Worm (Caenorhabditis elegans): ENCODE measurements around the gene Y46E12BL.2.

Y46E12BL.2 gene

DNA sequence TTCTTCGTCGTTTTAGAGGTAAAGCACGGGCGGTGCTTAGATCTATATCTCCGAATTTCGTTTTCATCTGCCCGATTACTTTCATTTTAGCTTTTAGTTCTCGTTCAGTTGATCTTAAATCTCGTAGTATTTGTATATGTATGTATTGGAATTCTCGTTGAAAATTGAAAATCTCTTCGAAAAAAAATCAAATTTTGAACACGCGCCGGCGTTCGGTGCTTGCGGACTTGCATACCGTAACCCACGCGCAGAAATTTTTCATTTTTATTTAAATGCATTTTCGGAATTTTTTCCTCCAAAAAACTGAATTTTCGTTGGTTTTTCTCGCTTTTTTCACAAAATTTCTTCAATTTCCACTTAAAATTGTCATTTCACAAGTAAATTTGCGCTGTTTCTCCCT, 24.6 kb upstream of the Y46E12BL.2 start (continued):
- no peak for TF ChIP-seq pha-2 (tag; optimal IDR thresholded peaks at IDR 0.05)
- no peak for TF ChIP-seq pag-3 (tag; optimal IDR thresholded peaks at IDR 0.05; ENCODE audit: borderline replicate concordance)

DNA sequence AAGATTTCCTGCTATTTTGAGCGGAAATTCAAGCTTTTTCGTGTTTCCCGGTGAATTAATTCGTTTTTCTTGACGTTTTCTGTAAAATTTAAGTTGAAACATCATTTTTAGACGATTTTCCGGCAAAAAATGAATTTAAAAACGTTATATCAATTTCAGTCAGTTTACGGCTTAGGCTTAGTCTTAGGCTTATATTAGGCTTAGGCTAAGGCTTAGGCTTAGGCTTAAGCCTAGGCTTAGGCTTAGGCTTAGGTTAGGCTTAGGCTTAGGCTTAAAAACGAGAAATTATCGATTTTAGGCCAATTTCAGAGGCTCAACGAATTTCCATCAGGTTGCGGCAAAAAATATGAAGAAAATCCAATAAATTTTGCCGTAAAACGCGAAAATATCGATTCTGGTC, 23.9 kb upstream of the Y46E12BL.2 start:
- TF ChIP-seq madf-2 (tag; optimal IDR thresholded peaks at IDR 0.05) (no peak), odd-2 (tag; optimal IDR thresholded peaks at IDR 0.05) (no peak), pros-1 (tag; optimal IDR thresholded peaks at IDR 0.05) (no peak), ztf-16 (tag; optimal IDR thresholded peaks at IDR 0.05) (no peak), hlh-15 (tag; optimal IDR thresholded peaks at IDR 0.05) (no peak), lin-11 (tag; optimal IDR thresholded peaks at IDR 0.05) (no peak), ceh-2 (tag; optimal IDR thresholded peaks at IDR 0.05) (no peak), hlh-30 (tag; optimal IDR thresholded peaks at IDR 0.05; ENCODE audit: insufficient read depth) (no peak), hlh-8 (tag; optimal IDR thresholded peaks at IDR 0.05) (no peak), ahr-1 (tag; optimal IDR thresholded peaks at IDR 0.05) (no peak), pha-2 (tag; optimal IDR thresholded peaks at IDR 0.05) (no peak), gmeb-2 (tag; optimal IDR thresholded peaks at IDR 0.05) (no peak), C08G9.2 (tag; optimal IDR thresholded peaks at IDR 0.05) (no peak), nhr-232 (tag; optimal IDR thresholded peaks at IDR 0.05) (no peak), unc-86 (tag; optimal IDR thresholded peaks at IDR 0.05) (no peak), pat-9 (tag; optimal IDR thresholded peaks at IDR 0.05) (no peak), unc-3 (GFP tag; conservative IDR thresholded peaks at IDR 0.05) (no peak), unc-3 (tag; optimal IDR thresholded peaks at IDR 0.05) (no peak), fkh-10 (GFP tag; optimal IDR thresholded peaks at IDR 0.05) (no peak), elt-2 (tag; optimal IDR thresholded peaks at IDR 0.05) (no peak)

DNA sequence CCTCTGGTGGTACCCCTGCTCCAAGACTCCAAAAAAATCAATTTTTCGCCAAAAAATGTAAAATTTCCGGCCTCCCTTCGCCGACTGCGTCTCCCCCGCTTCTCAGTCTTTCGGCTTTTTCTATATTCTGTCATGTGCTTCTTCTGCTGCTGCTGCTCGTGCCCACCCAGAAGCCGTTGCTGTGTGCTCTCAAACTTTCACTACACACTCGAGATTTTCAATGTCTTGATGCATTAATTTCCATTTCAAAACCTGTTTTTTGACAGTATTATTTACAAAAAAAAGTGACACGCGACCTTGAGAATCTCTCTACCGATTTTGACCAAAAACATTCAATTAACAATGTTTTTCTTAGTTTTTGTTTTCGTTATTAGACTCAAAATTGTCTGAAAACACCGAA, 23.4 kb upstream of the Y46E12BL.2 start:
- TF ChIP-seq pros-1 (tag; optimal IDR thresholded peaks at IDR 0.05) (no peak), hlh-30 (tag; optimal IDR thresholded peaks at IDR 0.05; ENCODE audit: insufficient read depth) (peak; percentile 52)

DNA sequence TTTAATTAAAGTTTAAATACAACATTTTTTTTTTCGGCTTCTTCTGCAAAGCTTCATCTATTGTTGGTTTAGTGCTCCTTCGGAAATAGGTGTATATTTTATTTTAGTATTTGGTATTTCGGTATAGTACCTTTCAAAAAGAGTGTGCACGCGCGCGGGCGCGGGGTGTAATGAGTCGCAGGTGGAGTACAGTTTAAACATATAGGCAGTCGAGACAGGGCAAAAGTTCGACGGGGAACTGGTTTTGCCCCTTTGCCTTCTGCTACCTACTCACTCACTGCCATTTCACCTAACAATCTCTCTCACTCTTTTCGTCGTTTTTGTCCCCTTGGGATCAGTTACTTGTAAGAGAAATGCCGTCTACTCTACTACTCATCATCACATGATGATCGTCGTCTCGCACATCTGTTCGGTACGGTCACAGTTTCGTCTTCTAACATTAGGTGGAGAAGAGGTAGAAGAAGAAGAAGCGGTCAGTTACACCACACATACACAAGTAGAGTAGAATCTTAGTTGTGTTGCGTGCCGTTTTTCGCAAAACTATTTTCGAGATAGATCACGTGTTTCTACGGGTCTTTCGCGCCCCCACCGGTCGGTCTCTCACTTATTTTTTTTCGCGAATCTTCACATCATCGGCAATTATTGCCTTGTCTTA, 20.4 kb upstream of the Y46E12BL.2 start:
- TF ChIP-seq odd-2 (tag; optimal IDR thresholded peaks at IDR 0.05) = no peak
- no peak for TF ChIP-seq ceh-22 (tag; optimal IDR thresholded peaks at IDR 0.05)
- TF ChIP-seq pros-1 (tag; optimal IDR thresholded peaks at IDR 0.05) = no peak
- TF ChIP-seq ceh-45 (GFP tag; IDR thresholded peaks at IDR 0.05) = no peak
- TF ChIP-seq ceh-6 (GFP tag; optimal IDR thresholded peaks at IDR 0.05) = no peak
- TF ChIP-seq ceh-18 (tag; optimal IDR thresholded peaks at IDR 0.05) = peak; percentile 14
- no peak for TF ChIP-seq ceh-48 (tag; optimal IDR thresholded peaks at IDR 0.05)
- TF ChIP-seq lim-6 (tag; optimal IDR thresholded peaks at IDR 0.05) = no peak
- TF ChIP-seq pax-1 (tag; optimal IDR thresholded peaks at IDR 0.05) = no peak
- TF ChIP-seq hlh-30 (tag; optimal IDR thresholded peaks at IDR 0.05; ENCODE audit: insufficient read depth) = peak; percentile 29

DNA sequence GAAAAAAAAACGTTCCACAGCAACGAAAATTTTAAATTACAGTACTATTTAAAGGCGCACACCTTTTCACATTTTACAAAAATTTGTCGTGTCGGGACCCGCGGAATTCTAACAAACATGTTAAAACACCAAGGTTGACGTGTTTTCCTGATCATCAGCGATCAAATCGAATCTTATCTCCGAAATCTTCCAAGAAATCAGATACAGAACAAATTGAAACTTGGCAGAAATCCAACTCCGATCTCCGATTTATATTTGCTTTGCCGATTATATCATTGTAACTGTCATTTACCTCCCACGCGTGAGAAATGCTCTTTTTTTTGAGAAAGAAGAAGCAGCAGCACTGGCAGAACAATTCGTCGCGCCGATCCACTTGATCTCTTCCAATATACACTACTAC, 19.0 kb upstream of the Y46E12BL.2 start:
- TF ChIP-seq ceh-24 (tag; optimal IDR thresholded peaks at IDR 0.05) (no peak), rnt-1 (tag; optimal IDR thresholded peaks at IDR 0.05) (peak; percentile 11)

DNA sequence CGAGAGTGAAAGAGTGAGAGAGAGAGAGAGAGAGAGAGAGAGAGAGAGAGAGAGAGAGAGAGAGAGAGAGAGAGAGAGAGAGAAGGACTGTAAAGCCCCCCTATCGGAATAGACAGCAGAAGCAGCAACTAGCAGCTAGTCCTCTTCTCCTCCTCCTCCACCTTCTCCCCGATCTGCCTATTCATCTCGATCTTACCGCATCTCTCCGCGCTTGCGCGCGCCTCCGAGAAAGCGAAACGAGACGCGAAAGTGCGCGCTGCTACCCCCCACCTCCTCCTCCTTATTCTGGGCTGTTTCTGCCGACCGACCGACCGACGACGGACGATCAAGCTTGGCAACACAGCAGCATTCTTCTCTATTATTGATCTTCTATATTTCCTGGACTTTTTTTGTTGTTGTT, 14.8 kb upstream of the Y46E12BL.2 start:
- TF ChIP-seq unc-3 (GFP tag; conservative IDR thresholded peaks at IDR 0.05) = no peak
- TF ChIP-seq unc-3 (tag; optimal IDR thresholded peaks at IDR 0.05) = no peak
- no peak for TF ChIP-seq pha-4 (tag; optimal IDR thresholded peaks at IDR 0.05)
- no peak for TF ChIP-seq hlh-13 (GFP tag; optimal IDR thresholded peaks at IDR 0.05)
- no peak for TF ChIP-seq K02D7.2 (tag; optimal IDR thresholded peaks at IDR 0.05)
- no peak for TF ChIP-seq npax-4 (tag; optimal IDR thresholded peaks at IDR 0.05)
- TF ChIP-seq hlh-8 (tag; optimal IDR thresholded peaks at IDR 0.05) = no peak
- no peak for TF ChIP-seq lin-11 (tag; optimal IDR thresholded peaks at IDR 0.05)
- peak; percentile 15 for TF ChIP-seq ceh-34 (tag; optimal IDR thresholded peaks at IDR 0.05)
- no peak for TF ChIP-seq ceh-14 (tag; optimal IDR thresholded peaks at IDR 0.05)
- no peak for TF ChIP-seq tbx-7 (tag; optimal IDR thresholded peaks at IDR 0.05)
- TF ChIP-seq pat-9 (tag; optimal IDR thresholded peaks at IDR 0.05) = no peak
- TF ChIP-seq elt-2 (tag; optimal IDR thresholded peaks at IDR 0.05) = no peak
- TF ChIP-seq ahr-1 (tag; optimal IDR thresholded peaks at IDR 0.05) = no peak
- no peak for TF ChIP-seq C08G9.2 (tag; optimal IDR thresholded peaks at IDR 0.05)
- TF ChIP-seq ceh-22 (tag; optimal IDR thresholded peaks at IDR 0.05) = no peak
- TF ChIP-seq ama-1 (optimal IDR thresholded peaks at IDR 0.05) = no peak
- TF ChIP-seq ceh-31 (tag; optimal IDR thresholded peaks at IDR 0.05) = peak; percentile 27
- no peak for TF ChIP-seq sdc-2 (tag; optimal IDR thresholded peaks at IDR 0.05)
- no peak for TF ChIP-seq elt-4 (tag; optimal IDR thresholded peaks at IDR 0.05)
- TF ChIP-seq ets-4 (tag; optimal IDR thresholded peaks at IDR 0.05) = peak; percentile 24
- TF ChIP-seq unc-86 (tag; optimal IDR thresholded peaks at IDR 0.05) = no peak
- TF ChIP-seq fkh-10 (GFP tag; optimal IDR thresholded peaks at IDR 0.05) = no peak
- no peak for TF ChIP-seq hlh-30 (tag; optimal IDR thresholded peaks at IDR 0.05; ENCODE audit: insufficient read depth)
